Worm (Caenorhabditis elegans): ENCODE data around the gene M03F8.6.

- TF ChIP-seq nhr-6 (tag; optimal IDR thresholded peaks at IDR 0.05) (no peak), zip-2 (tag; optimal IDR thresholded peaks at IDR 0.05) (no peak)
These were observed 42.2 kb downstream of the M03F8.6 start, which contains the start of gene C04E6.13 for ce11 chrV:5912426-5912825.
